Fruit fly (Drosophila melanogaster) whole organism, prepupa: ENCODE results near the gene SK.

Source experiments
- Blimp-1 ChIP-seq: fragments of 200-800 bp; sonication (Bioruptor generic); optimal IDR thresholded peaks from 3 replicates; lab custom pipeline; 2017; ENCODE audit warnings: missing biosample characterization, missing genetic modification characterization, mild to moderate bottlenecking, moderate library complexity, missing genetic modification reagents
- CG10631 ChIP-seq: fragments of 200-800 bp; sonication (Bioruptor generic); optimal IDR thresholded peaks from 2 replicates; lab custom pipeline; 2016; ENCODE audit warnings: missing biosample characterization, missing genetic modification characterization
- CG11294 ChIP-seq: fragments of 200-800 bp; sonication (Bioruptor generic); IDR thresholded peaks from 2 replicates; pipeline ENCODE4 v1.3.6; 2022; ENCODE audit warnings: missing biosample characterization, missing genetic modification characterization
- CG11762 ChIP-seq: fragments of 200-800 bp; sonication (Bioruptor generic); optimal IDR thresholded peaks from 3 replicates; lab custom pipeline; 2016; ENCODE audit warnings: missing biosample characterization, missing genetic modification characterization; ENCODE audit not compliant: insufficient read depth
- CG11902 ChIP-seq: fragments of 200-800 bp; sonication (Bioruptor generic); optimal IDR thresholded peaks from 3 replicates; lab custom pipeline; 2016; ENCODE audit warnings: missing biosample characterization, missing genetic modification characterization
- CG3032 ChIP-seq: fragments of 200-800 bp; optimal IDR thresholded peaks from 2 replicates; lab custom pipeline; 2019; ENCODE audit warnings: missing biosample characterization, mild to moderate bottlenecking, missing genetic modification characterization, moderate library complexity
- CG31627 ChIP-seq: fragments of 200-800 bp; sonication (Bioruptor generic); optimal IDR thresholded peaks from 3 replicates; lab custom pipeline; 2016; ENCODE audit warnings: missing biosample characterization, missing genetic modification characterization
- CG32006 ChIP-seq: fragments of 200-800 bp; sonication (Bioruptor generic); optimal IDR thresholded peaks from 3 replicates; lab custom pipeline; 2017; ENCODE audit warnings: missing biosample characterization, mild to moderate bottlenecking, missing genetic modification characterization
- CG34406 ChIP-seq: fragments of 200-800 bp; sonication (Bioruptor generic); optimal IDR thresholded peaks from 3 replicates; lab custom pipeline; 2016; ENCODE audit warnings: missing biosample characterization, missing genetic modification characterization
- CG3919 ChIP-seq: fragments of 200-800 bp; sonication (Bioruptor generic); optimal IDR thresholded peaks from 3 replicates; lab custom pipeline; 2016; ENCODE audit warnings: missing biosample characterization, missing genetic modification characterization
- CG4318 ChIP-seq: fragments of 200-800 bp; sonication (Bioruptor generic); optimal IDR thresholded peaks from 3 replicates; lab custom pipeline; 2017; ENCODE audit warnings: missing biosample characterization, mild to moderate bottlenecking, missing genetic modification characterization
- CG6163 ChIP-seq: fragments of 200-800 bp; sonication (Bioruptor generic); IDR thresholded peaks from 3 replicates; pipeline ENCODE4 v1.3.6; 2022; ENCODE audit warnings: missing biosample characterization, missing genetic modification characterization
- CG6808 ChIP-seq: fragments of 200-800 bp; sonication (Bioruptor generic); optimal IDR thresholded peaks from 3 replicates; lab custom pipeline; 2017; ENCODE audit warnings: missing biosample characterization, missing genetic modification characterization, mild to moderate bottlenecking, moderate library complexity, missing genetic modification reagents
- CG6854 ChIP-seq: fragments of 200-800 bp; sonication (Bioruptor generic); optimal IDR thresholded peaks from 2 replicates; lab custom pipeline; 2017; ENCODE audit warnings: missing biosample characterization, mild to moderate bottlenecking, missing genetic modification characterization
- CG8119 ChIP-seq: fragments of 200-800 bp; sonication (Bioruptor generic); IDR thresholded peaks from 3 replicates; pipeline ENCODE4 v1.3.6; 2022; ENCODE audit warnings: missing biosample characterization, missing genetic modification characterization
- CG8319 ChIP-seq: fragments of 200-800 bp; sonication (Bioruptor generic); optimal IDR thresholded peaks from 3 replicates; lab custom pipeline; 2016; ENCODE audit warnings: missing biosample characterization, missing genetic modification characterization
- CG8632 ChIP-seq: fragments of 200-800 bp; sonication (Bioruptor generic); optimal IDR thresholded peaks from 3 replicates; lab custom pipeline; 2016; ENCODE audit warnings: missing biosample characterization, missing genetic modification characterization
- CG9139 ChIP-seq: fragments of 200-800 bp; sonication (Bioruptor generic); optimal IDR thresholded peaks from 3 replicates; lab custom pipeline; 2017; ENCODE audit warnings: missing biosample characterization, mild to moderate bottlenecking, missing genetic modification characterization
- Eip75B ChIP-seq: fragments of 200-800 bp; sonication (Bioruptor generic); optimal IDR thresholded peaks from 3 replicates; lab custom pipeline; 2016; ENCODE audit warnings: missing biosample characterization, missing genetic modification characterization
- Eip78C ChIP-seq: fragments of 200-800 bp; sonication (Bioruptor generic); peaks from one replicate; lab custom pipeline; 2016; ENCODE audit warnings: missing biosample characterization, missing genetic modification characterization
- Ets96B ChIP-seq: fragments of 200-800 bp; optimal IDR thresholded peaks from 2 replicates; lab custom pipeline; 2019; ENCODE audit warnings: missing biosample characterization, mild to moderate bottlenecking, missing genetic modification characterization, moderate library complexity
- Gug ChIP-seq: fragments of 200-800 bp; sonication (Bioruptor generic); IDR thresholded peaks from 2 replicates; pipeline ENCODE4 v1.3.6; 2022; ENCODE audit warnings: missing biosample characterization, missing genetic modification characterization
- Hr39 ChIP-seq: fragments of 200-800 bp; sonication (Bioruptor generic); optimal IDR thresholded peaks from 2 replicates; lab custom pipeline; 2016; ENCODE audit warnings: missing biosample characterization, missing genetic modification characterization
- Hr4 ChIP-seq: fragments of 200-800 bp; sonication (Bioruptor generic); optimal IDR thresholded peaks from 3 replicates; lab custom pipeline; 2016; ENCODE audit warnings: missing biosample characterization, missing genetic modification characterization
- Lpt ChIP-seq: fragments of 200-800 bp; sonication (Bioruptor generic); optimal IDR thresholded peaks from 3 replicates; lab custom pipeline; 2016; ENCODE audit warnings: missing biosample characterization, missing genetic modification characterization
- Met ChIP-seq: fragments of 200-800 bp; sonication (Bioruptor generic); optimal IDR thresholded peaks from 3 replicates; lab custom pipeline; 2016; ENCODE audit warnings: missing biosample characterization, missing genetic modification characterization
- OdsH ChIP-seq: fragments of 200-800 bp; sonication (Bioruptor generic); optimal IDR thresholded peaks from 3 replicates; lab custom pipeline; 2016; ENCODE audit warnings: missing biosample characterization, missing genetic modification characterization
- Sox102F ChIP-seq: fragments of 200-800 bp; sonication (Bioruptor generic); optimal IDR thresholded peaks from 2 replicates; lab custom pipeline; 2016; ENCODE audit warnings: missing biosample characterization, mild to moderate bottlenecking, missing genetic modification characterization
- Sox14 ChIP-seq: fragments of 200-800 bp; sonication (Bioruptor generic); optimal IDR thresholded peaks from 3 replicates; lab custom pipeline; 2016; ENCODE audit warnings: missing biosample characterization, missing genetic modification characterization
- acj6 ChIP-seq: fragments of 200-800 bp; sonication (Bioruptor generic); optimal IDR thresholded peaks from 3 replicates; lab custom pipeline; 2016; ENCODE audit warnings: missing biosample characterization, missing genetic modification characterization
- cyc ChIP-seq: fragments of 200-800 bp; sonication (Bioruptor generic); optimal IDR thresholded peaks from 3 replicates; lab custom pipeline; 2016; ENCODE audit warnings: missing biosample characterization, missing genetic modification characterization
- dsx ChIP-seq: fragments of 200-800 bp; optimal IDR thresholded peaks from 3 replicates; lab custom pipeline; 2019; ENCODE audit warnings: missing biosample characterization, mild to moderate bottlenecking, missing genetic modification characterization, moderate library complexity; ENCODE audit not compliant: poor library complexity, severe bottlenecking
- esn ChIP-seq: fragments of 200-800 bp; sonication (Bioruptor generic); optimal IDR thresholded peaks from 2 replicates; lab custom pipeline; 2016; ENCODE audit warnings: missing biosample characterization, mild to moderate bottlenecking, missing genetic modification characterization, moderate library complexity
- fd59A ChIP-seq: fragments of 200-800 bp; sonication (Bioruptor generic); optimal IDR thresholded peaks from 2 replicates; lab custom pipeline; 2017; ENCODE audit warnings: missing biosample characterization, mild to moderate bottlenecking, missing genetic modification characterization, missing genetic modification reagents
- net ChIP-seq: fragments of 200-800 bp; sonication (Bioruptor generic); optimal IDR thresholded peaks from 3 replicates; lab custom pipeline; 2016; ENCODE audit warnings: missing biosample characterization, missing genetic modification characterization
- pdm3 ChIP-seq: fragments of 200-800 bp; sonication (Bioruptor generic); optimal IDR thresholded peaks from 3 replicates; lab custom pipeline; 2016; ENCODE audit warnings: missing biosample characterization, missing genetic modification characterization
- salr ChIP-seq, 2 experiments: fragments of 200-800 bp; sonication (Bioruptor generic); optimal IDR thresholded peaks; 3 replicates each; lab custom pipeline; 2016 to 2018; ENCODE audit warnings: missing biosample characterization in 2 of 2, missing genetic modification characterization in 2 of 2, mild to moderate bottlenecking in 1 of 2
- spab ChIP-seq: fragments of 200-800 bp; sonication (Bioruptor generic); optimal IDR thresholded peaks from 2 replicates; lab custom pipeline; 2017; ENCODE audit warnings: missing biosample characterization, mild to moderate bottlenecking, missing genetic modification characterization, missing genetic modification reagents

The SK gene

DNA sequence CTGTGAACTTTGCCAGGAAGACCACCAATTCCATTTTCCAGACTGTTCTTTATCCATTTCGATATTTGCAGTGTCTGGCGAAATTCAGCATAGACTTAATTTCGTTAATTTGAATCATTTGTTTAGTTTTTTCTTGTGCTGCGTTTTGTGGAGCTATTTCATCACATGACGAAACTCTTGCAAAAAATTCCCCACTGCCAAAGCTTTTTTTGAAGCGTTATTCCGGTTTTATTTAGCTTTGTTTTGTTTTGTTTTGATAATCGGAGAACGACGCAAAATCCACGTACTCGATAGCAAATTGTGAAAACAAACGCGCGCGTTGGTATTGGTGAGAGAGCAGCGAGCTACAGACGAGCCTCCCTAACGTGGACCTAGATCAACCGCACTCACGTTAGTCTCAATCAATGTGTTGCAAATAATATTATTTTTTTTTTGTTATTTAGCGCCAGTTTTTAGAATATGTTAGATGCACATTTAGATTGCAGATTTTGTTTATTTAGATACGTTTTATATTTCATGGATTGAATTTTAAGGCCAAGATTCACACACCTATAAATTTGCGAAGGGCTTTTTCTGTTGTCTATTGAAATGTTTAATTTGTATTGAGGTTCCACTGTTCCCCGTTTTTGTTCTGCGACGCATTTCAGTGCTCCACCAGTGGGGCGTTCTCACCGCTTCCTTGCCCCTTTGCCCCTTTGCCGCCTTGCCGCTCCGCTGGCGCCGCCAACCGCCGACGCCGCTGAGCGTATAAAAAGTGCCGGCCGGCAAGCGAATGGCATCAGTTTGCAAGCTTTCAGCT, 89.9 kb downstream of the SK start (continued):
- TF ChIP-seq CG6854 (GFP tag; lab: Kevin White, UChicago) (peak; percentile 83), CG4318 (GFP tag; lab: Kevin White, UChicago) (peak; percentile 86), CG3919 (GFP tag; lab: Kevin White, UChicago) (peak; percentile 90), CG32006 (peak; percentile 93), CG10631 (GFP tag; lab: Kevin White, UChicago) (peak; percentile 92), CG8119 (GFP tag; lab: Robert Waterston, UW) (peak; percentile 90), Ets96B (tag; lab: Kevin White, UChicago) (peak; percentile 79), CG31627 (GFP tag; lab: Kevin White, UChicago) (peak; percentile 92), Sox14 (GFP tag; lab: Kevin White, UChicago) (peak; percentile 96), CG9139 (peak; percentile 77), CG8632 (GFP tag; lab: Kevin White, UChicago) (peak; percentile 81), pdm3 (peak; percentile 94), cyc (GFP tag; lab: Kevin White, UChicago) (peak; percentile 92), Blimp-1 (GFP tag; lab: Kevin White, UChicago) (peak; percentile 75), CG3032 (tag; lab: Kevin White, UChicago) (peak; percentile 80), CG11294 (GFP tag; lab: Robert Waterston, UW) (peak; percentile 74), OdsH (GFP tag; lab: Kevin White, UChicago) (peak; percentile 93), Met (GFP tag; lab: Kevin White, UChicago) (peak; percentile 92), CG6808 (GFP tag; lab: Kevin White, UChicago) (peak; percentile 91), acj6 (GFP tag; lab: Kevin White, UChicago) (peak; percentile 91), esn (GFP tag; lab: Kevin White, UChicago) (peak; percentile 94), Sox102F (GFP tag; lab: Kevin White, UChicago) (peak; percentile 88), Eip75B (peak; percentile 89), CG34406 (GFP tag; lab: Kevin White, UChicago) (peak; percentile 89), Gug (GFP tag; lab: Robert Waterston, UW) (peak; percentile 76), spab (peak; percentile 81), Hr39 (GFP tag; lab: Kevin White, UChicago) (peak; percentile 92), CG8319 (GFP tag; lab: Kevin White, UChicago) (peak; percentile 82), dsx (GFP tag; lab: Kevin White, UChicago) (peak; percentile 80), CG11762 (GFP tag; lab: Kevin White, UChicago) (peak; percentile 83), CG6163 (GFP tag; lab: Robert Waterston, UW) (peak; percentile 79; the same call in 2 of the 3 replicates), fd59A (GFP tag; lab: Kevin White, UChicago) (peak; percentile 85), net (peak; percentile 89), salr (GFP tag; optimal IDR thresholded peaks at IDR 0.05; lab: Kevin White, UChicago) (peak; percentile 65 to 85), Lpt (GFP tag; lab: Kevin White, UChicago) (peak; percentile 88), CG11902 (GFP tag; lab: Kevin White, UChicago) (peak; percentile 91)

dm6 chrX:5432635-5433482, 92.8 kb downstream of the SK start:
- TF ChIP-seq Hr4 (GFP tag; lab: Kevin White, UChicago) (no peak), Eip78C (GFP tag; lab: Kevin White, UChicago) (peak; percentile 27)
